Fruit fly (Drosophila melanogaster): ENCODE measurements around the gene CG46281.

CG46281 gene

DNA sequence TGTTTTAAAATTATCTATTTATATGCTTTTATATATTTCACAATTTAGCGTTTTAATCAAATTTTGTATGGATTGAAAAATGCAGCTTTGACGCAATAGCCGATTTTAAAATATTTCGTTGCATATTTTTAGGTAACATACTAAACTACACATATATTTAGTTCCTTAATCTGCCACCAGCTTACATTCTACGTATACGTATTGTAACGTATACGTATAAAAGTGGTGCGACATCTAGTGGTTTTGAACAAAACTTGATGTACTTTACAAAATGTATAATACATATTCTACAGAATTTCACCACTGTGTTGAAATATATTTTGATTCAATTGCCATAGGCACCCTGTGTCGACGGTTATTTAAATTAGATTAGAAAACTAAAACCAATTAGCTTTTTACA, 48.2 kb upstream of the CG46281 start (continued):
- TF ChIP-seq pnt (GFP tag; optimal IDR thresholded peaks at IDR 0.05) (peak; percentile 17), chif (GFP tag; optimal IDR thresholded peaks at IDR 0.05) (peak in 1 of 2 experiments; percentile 45), ci (GFP tag; IDR thresholded peaks at IDR 0.05) (peak; percentile 54; the same call in 2 of the 3 replicates), z (GFP tag; IDR thresholded peaks at IDR 0.05) (no peak), BEAF-32 (GFP tag; optimal IDR thresholded peaks at IDR 0.05) (no peak), az2 (GFP tag; optimal IDR thresholded peaks at IDR 0.05) (peak; percentile 38), C15 (GFP tag; IDR thresholded peaks at IDR 0.05) (no peak), Bgb (GFP tag; IDR thresholded peaks at IDR 0.05; ENCODE audit: partially characterized antibody) (peak; percentile 79), HmgD (GFP tag; optimal IDR thresholded peaks at IDR 0.05) (peak; percentile 15), CG18764 (GFP tag; optimal IDR thresholded peaks at IDR 0.05) (no peak), slou (GFP tag; optimal IDR thresholded peaks at IDR 0.05) (peak; percentile 7), Nf-YB (GFP tag; optimal IDR thresholded peaks at IDR 0.05) (no peak), chinmo (GFP tag; IDR thresholded peaks at IDR 0.05; ENCODE audit: partially characterized antibody) (no peak), CG17912 (GFP tag; optimal IDR thresholded peaks at IDR 0.05) (peak; percentile 20), nau (GFP tag; optimal IDR thresholded peaks at IDR 0.05) (no peak), kah (GFP tag; optimal IDR thresholded peaks at IDR 0.05) (no peak), bab2 (GFP tag; optimal IDR thresholded peaks at IDR 0.05) (peak; percentile 5), repo (GFP tag; optimal IDR thresholded peaks at IDR 0.05) (no peak), gem (tag; optimal IDR thresholded peaks at IDR 0.05) (no peak), Dref (GFP tag; IDR thresholded peaks at IDR 0.05) (no peak), trem (tag; optimal IDR thresholded peaks at IDR 0.05) (peak; percentile 46), CG12391 (tag; optimal IDR thresholded peaks at IDR 0.05) (peak; percentile 12), tup (GFP tag; optimal IDR thresholded peaks at IDR 0.05) (no peak), CG10979 (tag; optimal IDR thresholded peaks at IDR 0.05) (peak; percentile 66), Awh (GFP tag; IDR thresholded peaks at IDR 0.05) (no peak), CG1233 (GFP tag; optimal IDR thresholded peaks at IDR 0.05) (no peak), CG10366 (GFP tag; IDR thresholded peaks at IDR 0.05) (peak; percentile 43; the same call in 1 of the 2 replicates), CrebB (tag; optimal IDR thresholded peaks at IDR 0.05) (no peak), CTCF (GFP tag; optimal IDR thresholded peaks at IDR 0.05) (peak; percentile 96), HLH54F (GFP tag; optimal IDR thresholded peaks at IDR 0.05) (peak; percentile 0), CG32532 (GFP tag; IDR thresholded peaks at IDR 0.05) (peak; percentile 67), CG17186 (GFP tag; optimal IDR thresholded peaks at IDR 0.05) (no peak), CG8290 (GFP tag; optimal IDR thresholded peaks at IDR 0.05) (peak; percentile 28), CG8290 (tag; optimal IDR thresholded peaks at IDR 0.05) (peak in 1 of 2 experiments; percentile 72), lov (optimal IDR thresholded peaks at IDR 0.05) (no peak), lov (GFP tag; IDR thresholded peaks at IDR 0.05) (no peak), trh (GFP tag; optimal IDR thresholded peaks at IDR 0.05) (no peak), CG12155 (GFP tag; optimal IDR thresholded peaks at IDR 0.05) (no peak), sob (GFP tag; IDR thresholded peaks at IDR 0.05) (peak; percentile 39; the same call in 1 of the 2 replicates), CG12942 (GFP tag; optimal IDR thresholded peaks at IDR 0.05) (no peak), H15 (GFP tag; IDR thresholded peaks at IDR 0.05) (peak; percentile 42; the same call in 1 of the 3 replicates), esg (GFP tag; conservative IDR thresholded peaks at IDR 0.05) (no peak), Atf3 (GFP tag; optimal IDR thresholded peaks at IDR 0.05) (no peak), prd (optimal IDR thresholded peaks at IDR 0.05) (no peak), prd (GFP tag; IDR thresholded peaks at IDR 0.05) (no peak), Chrac-16 (GFP tag; optimal IDR thresholded peaks at IDR 0.05) (peak; percentile 8), Antp (GFP tag; optimal IDR thresholded peaks at IDR 0.05) (no peak), CG30403 (GFP tag; optimal IDR thresholded peaks at IDR 0.05) (peak; percentile 44), ham (GFP tag; IDR thresholded peaks at IDR 0.05) (no peak), Pdp1 (GFP tag; optimal IDR thresholded peaks at IDR 0.05) (peak in 1 of 2 experiments; percentile 62), CG10267 (tag; optimal IDR thresholded peaks at IDR 0.05) (peak; percentile 42), Atf-2 (GFP tag; optimal IDR thresholded peaks at IDR 0.05) (no peak), CG3163 (GFP tag; optimal IDR thresholded peaks at IDR 0.05) (peak; percentile 3)

All from whole organism, embryonic.